Fruit fly (Drosophila melanogaster): ENCODE data around the gene Gr64c.

The Gr64c gene

dm6 chr3L:3983466-3983946, 44.9 kb upstream of the Gr64c start, which contains the start of gene scrt (continued):
- TF ChIP-seq wor (GFP tag; IDR thresholded peaks at IDR 0.05) = 0 out of 2 replicates have a peak, but pooled peaks have one; percentile 17
- TF ChIP-seq cato (GFP tag; optimal IDR thresholded peaks at IDR 0.05; ENCODE audit: borderline replicate concordance) = no peak
- no peak for TF ChIP-seq CG7839 (tag; optimal IDR thresholded peaks at IDR 0.05)
- no peak for TF ChIP-seq CG12071 (GFP tag; optimal IDR thresholded peaks at IDR 0.05)
- peak; percentile 11 for TF ChIP-seq Camta (GFP tag; optimal IDR thresholded peaks at IDR 0.05)
- TF ChIP-seq CG16813 (GFP tag; IDR thresholded peaks at IDR 0.05; ENCODE audit: partially characterized antibody) = peak; percentile 68
- TF ChIP-seq hkb (optimal IDR thresholded peaks at IDR 0.05) = no peak
- TF ChIP-seq hkb (GFP tag; IDR thresholded peaks at IDR 0.05) = peak; percentile 66
- TF ChIP-seq CG30020 (tag; optimal IDR thresholded peaks at IDR 0.05) = peak; percentile 82
- TF ChIP-seq GATAe (GFP tag; conservative IDR thresholded peaks at IDR 0.05) = no peak
- TF ChIP-seq klu (GFP tag; IDR thresholded peaks at IDR 0.05) = no peak
- no peak for TF ChIP-seq CG6175 (GFP tag; IDR thresholded peaks at IDR 0.05)
- no peak for TF ChIP-seq CG3065 (GFP tag; optimal IDR thresholded peaks at IDR 0.05)
- no peak for TF ChIP-seq B-H1 (GFP tag; IDR thresholded peaks at IDR 0.05)
- TF ChIP-seq z (GFP tag; IDR thresholded peaks at IDR 0.05) = no peak
- TF ChIP-seq CG15514 (GFP tag; optimal IDR thresholded peaks at IDR 0.05) = no peak
- no peak for TF ChIP-seq ato (GFP tag; IDR thresholded peaks at IDR 0.05; ENCODE audit: partially characterized antibody)
- no peak for TF ChIP-seq ro (GFP tag; IDR thresholded peaks at IDR 0.05)
- TF ChIP-seq CG6254 (GFP tag; optimal IDR thresholded peaks at IDR 0.05) = peak; percentile 3
- no peak; the same call in 1 of the 2 replicates for TF ChIP-seq tna (GFP tag; IDR thresholded peaks at IDR 0.05; ENCODE audit: partially characterized antibody)
- TF ChIP-seq CG2889 (GFP tag; IDR thresholded peaks at IDR 0.05) = no peak
- TF ChIP-seq sim (GFP tag; IDR thresholded peaks at IDR 0.05) = no peak
- no peak for TF ChIP-seq CG6272 (GFP tag; IDR thresholded peaks at IDR 0.05)
- TF ChIP-seq Bgb (GFP tag; IDR thresholded peaks at IDR 0.05; ENCODE audit: partially characterized antibody) = no peak
- TF ChIP-seq Neu2 (GFP tag; optimal IDR thresholded peaks at IDR 0.05; ENCODE audit: borderline replicate concordance) = no peak
- no peak for TF ChIP-seq Dip2 (GFP tag; IDR thresholded peaks at IDR 0.05)
- no peak for TF ChIP-seq Dek (tag; optimal IDR thresholded peaks at IDR 0.05)
- TF ChIP-seq unc-4 (GFP tag; IDR thresholded peaks at IDR 0.05; ENCODE audit: partially characterized antibody) = peak; percentile 44; the same call in 1 of the 2 replicates
- TF ChIP-seq HHEX (GFP tag; optimal IDR thresholded peaks at IDR 0.05) = no peak
- TF ChIP-seq dmrt99B (tag; optimal IDR thresholded peaks at IDR 0.05) = peak; percentile 43
- peak; percentile 7 for TF ChIP-seq CG3163 (GFP tag; optimal IDR thresholded peaks at IDR 0.05)
- TF ChIP-seq CG8478 (optimal IDR thresholded peaks at IDR 0.05) = no peak
- no peak for TF ChIP-seq Sox100B (GFP tag; optimal IDR thresholded peaks at IDR 0.05)
- no peak for TF ChIP-seq dan (GFP tag; IDR thresholded peaks at IDR 0.05)
- TF ChIP-seq CG4707 (GFP tag; optimal IDR thresholded peaks at IDR 0.05) = no peak
- peak; percentile 76 for TF ChIP-seq CG8924 (tag; optimal IDR thresholded peaks at IDR 0.05)
- peak; percentile 64 for TF ChIP-seq chn (GFP tag; optimal IDR thresholded peaks at IDR 0.05)
- TF ChIP-seq CG5245 (GFP tag; optimal IDR thresholded peaks at IDR 0.05) = no peak
- peak; percentile 51 for TF ChIP-seq Hsf (GFP tag; optimal IDR thresholded peaks at IDR 0.05)
- TF ChIP-seq CG4328 (GFP tag; optimal IDR thresholded peaks at IDR 0.05) = no peak
- no peak for TF ChIP-seq fd64A (GFP tag; optimal IDR thresholded peaks at IDR 0.05)
- TF ChIP-seq nerfin-1 (tag; optimal IDR thresholded peaks at IDR 0.05) = peak; percentile 59
- no peak for TF ChIP-seq btn (GFP tag; optimal IDR thresholded peaks at IDR 0.05)
- no peak for TF ChIP-seq slp2 (GFP tag; optimal IDR thresholded peaks at IDR 0.05)
- no peak for TF ChIP-seq ems (GFP tag; optimal IDR thresholded peaks at IDR 0.05)
- no peak for TF ChIP-seq CG7987 (GFP tag; optimal IDR thresholded peaks at IDR 0.05)
- no peak for TF ChIP-seq CG2875 (GFP tag; optimal IDR thresholded peaks at IDR 0.05)
- no peak for TF ChIP-seq jumu (GFP tag; optimal IDR thresholded peaks at IDR 0.05)
- TF ChIP-seq CG11398 (GFP tag; optimal IDR thresholded peaks at IDR 0.05) = peak; percentile 22
- 0 out of 2 replicates have a peak, but pooled peaks have one; percentile 21 for TF ChIP-seq Oaz (GFP tag; IDR thresholded peaks at IDR 0.05)
- no peak for TF ChIP-seq chm (GFP tag; IDR thresholded peaks at IDR 0.05)
- TF ChIP-seq Sin3A (optimal IDR thresholded peaks at IDR 0.05) = no peak

Data from whole organism, embryonic.